Worm (Caenorhabditis elegans): ENCODE data around the gene ZK1236.9.

DNA sequence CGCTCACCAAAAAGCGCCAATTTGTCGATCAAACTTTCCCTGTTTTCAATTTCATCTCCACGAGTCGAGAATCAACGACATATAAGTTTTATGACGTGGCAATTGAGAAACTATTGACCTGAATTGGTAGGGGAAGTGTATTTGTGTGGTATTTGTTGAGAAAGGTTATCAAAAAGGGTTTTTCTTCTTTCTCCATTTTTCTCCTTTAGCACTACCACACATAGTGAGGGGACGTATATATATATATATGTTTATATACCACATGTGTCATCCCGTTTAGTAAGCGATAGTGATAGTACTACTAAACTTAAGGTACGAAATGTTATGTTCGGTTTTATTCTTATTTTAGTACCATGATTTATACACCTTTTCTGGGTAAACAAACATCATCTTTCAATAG is 22.6 kb upstream of the ZK1236.9 start:
- TF ChIP-seq W03F9.2 (tag; optimal IDR thresholded peaks at IDR 0.05) (no peak), dao-5 (tag; optimal IDR thresholded peaks at IDR 0.05) (no peak)
